Fruit fly (Drosophila melanogaster): ENCODE data around the gene Tollo.

Gene Tollo

dm6 chr3L:15249729-15250128 lies 14.3 kb downstream of the Tollo start:
- no peak for TF ChIP-seq CG32264 (GFP tag; optimal IDR thresholded peaks at IDR 0.05)
- no peak for TF ChIP-seq CrebA (GFP tag; optimal IDR thresholded peaks at IDR 0.05; ENCODE audit: borderline replicate concordance)
- no peak for TF ChIP-seq br (GFP tag; optimal IDR thresholded peaks at IDR 0.05)
- TF ChIP-seq Sp1 (GFP tag; optimal IDR thresholded peaks at IDR 0.05) = no peak
- no peak for TF ChIP-seq woc (GFP tag; optimal IDR thresholded peaks at IDR 0.05)
- TF ChIP-seq rgr (GFP tag; optimal IDR thresholded peaks at IDR 0.05) = no peak
- no peak for TF ChIP-seq ey (GFP tag; optimal IDR thresholded peaks at IDR 0.05)
- no peak for TF ChIP-seq dmrt93B (GFP tag; optimal IDR thresholded peaks at IDR 0.05)
- no peak for TF ChIP-seq dl (GFP tag; optimal IDR thresholded peaks at IDR 0.05; ENCODE audit: insufficient read depth in 1 of 2, partially characterized antibody in 2 of 2)

DNA sequence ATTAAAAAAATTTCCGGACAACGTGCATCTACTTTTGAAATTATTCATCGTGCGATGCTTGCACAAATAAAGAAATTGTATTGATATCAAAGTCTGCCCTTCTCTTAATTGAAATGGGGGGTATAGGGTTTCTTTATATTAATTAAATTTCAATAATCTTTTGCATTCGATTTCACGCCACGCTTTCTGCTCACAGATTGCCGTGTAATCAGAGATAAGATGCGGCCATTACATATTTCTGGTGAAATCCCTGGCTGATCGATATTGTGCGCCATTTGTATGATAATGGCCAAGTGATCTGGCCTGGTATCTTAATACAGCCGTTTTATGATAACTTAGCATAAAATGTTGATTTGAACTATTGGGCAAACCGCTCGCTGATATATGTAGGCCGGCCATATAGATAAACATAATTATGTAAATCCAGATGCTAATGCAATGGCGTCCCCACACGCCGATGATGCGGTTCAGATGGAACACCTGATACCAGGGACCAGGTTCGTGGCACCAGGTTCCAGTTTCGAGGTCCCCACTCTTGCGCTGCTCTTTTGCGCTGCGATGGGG lies 16.4 kb downstream of the Tollo start:
- no peak for TF ChIP-seq OdsH (GFP tag; optimal IDR thresholded peaks at IDR 0.05)
- TF ChIP-seq HLH106 (tag; optimal IDR thresholded peaks at IDR 0.05) = no peak
- TF ChIP-seq sv (GFP tag; optimal IDR thresholded peaks at IDR 0.05) = no peak
- no peak for TF ChIP-seq fru (GFP tag; optimal IDR thresholded peaks at IDR 0.05)
- TF ChIP-seq Dif (GFP tag; optimal IDR thresholded peaks at IDR 0.05; ENCODE audit: partially characterized antibody) = no peak
- TF ChIP-seq foxo (GFP tag; optimal IDR thresholded peaks at IDR 0.05) = no peak
- TF ChIP-seq Abd-B (GFP tag; optimal IDR thresholded peaks at IDR 0.05) = no peak
- no peak for TF ChIP-seq sage (GFP tag; optimal IDR thresholded peaks at IDR 0.05)
- no peak for TF ChIP-seq brk (GFP tag; optimal IDR thresholded peaks at IDR 0.05)
- no peak for TF ChIP-seq CG32264 (GFP tag; optimal IDR thresholded peaks at IDR 0.05)

DNA sequence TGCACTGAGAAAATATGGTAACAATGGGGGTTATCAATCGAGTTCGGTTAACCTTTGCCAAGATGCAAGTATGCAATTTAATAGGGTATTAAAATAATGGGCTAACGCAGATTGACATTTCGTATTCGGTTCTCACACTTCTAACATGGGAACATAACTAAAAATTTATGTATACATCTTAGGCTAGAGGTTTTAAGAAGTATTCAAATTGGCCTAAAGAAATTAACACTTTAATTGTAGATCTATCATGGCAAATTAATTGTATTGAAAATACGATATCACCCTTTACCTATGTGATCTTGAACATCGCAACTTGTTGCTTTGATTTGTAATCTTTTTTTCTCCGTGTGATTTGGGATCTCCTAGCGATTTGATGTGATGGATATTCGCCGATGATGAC lies 17.1 kb downstream of the Tollo start:
- no peak for TF ChIP-seq foxo (GFP tag; optimal IDR thresholded peaks at IDR 0.05)
- TF ChIP-seq jim (GFP tag; optimal IDR thresholded peaks at IDR 0.05) = no peak
- TF ChIP-seq woc (GFP tag; optimal IDR thresholded peaks at IDR 0.05) = no peak
- TF ChIP-seq lola (GFP tag; optimal IDR thresholded peaks at IDR 0.05) = no peak
- no peak for TF ChIP-seq pan (optimal IDR thresholded peaks at IDR 0.05)
- TF ChIP-seq Hr78 (GFP tag; optimal IDR thresholded peaks at IDR 0.05) = no peak
- TF ChIP-seq Rel (GFP tag; optimal IDR thresholded peaks at IDR 0.05) = no peak
- no peak for TF ChIP-seq Rel (tag; optimal IDR thresholded peaks at IDR 0.05)
- TF ChIP-seq usp (GFP tag; optimal IDR thresholded peaks at IDR 0.05) = no peak
- no peak for TF ChIP-seq dsf (GFP tag; optimal IDR thresholded peaks at IDR 0.05; ENCODE audit: borderline replicate concordance)
- no peak for TF ChIP-seq CrebA (GFP tag; optimal IDR thresholded peaks at IDR 0.05; ENCODE audit: borderline replicate concordance)

DNA sequence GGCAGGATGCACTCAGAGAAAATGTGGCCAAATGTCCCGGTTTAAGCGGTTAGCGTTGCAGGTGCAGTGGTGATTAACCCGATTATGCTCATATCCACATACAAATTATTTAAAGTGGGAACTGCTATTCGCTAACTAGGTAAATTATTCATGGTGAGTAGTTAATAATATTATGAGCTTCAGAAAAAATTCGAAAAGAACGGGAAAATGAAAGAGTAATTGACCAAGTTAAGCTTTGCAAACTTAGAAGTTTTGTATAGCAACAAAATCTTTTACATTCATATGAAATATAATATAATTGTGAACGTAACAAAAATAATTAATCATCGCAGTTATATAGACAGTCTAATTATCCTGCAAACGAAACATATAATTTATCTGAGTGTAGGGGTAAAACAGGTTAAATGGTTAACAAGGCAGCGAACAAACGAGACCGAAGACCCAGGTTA lies 18.2 kb downstream of the Tollo start:
- TF ChIP-seq GATAd (GFP tag; optimal IDR thresholded peaks at IDR 0.05) = no peak
- peak in 1 of 2 experiments; percentile 8 for TF ChIP-seq foxo (GFP tag; optimal IDR thresholded peaks at IDR 0.05)
- TF ChIP-seq OdsH (GFP tag; optimal IDR thresholded peaks at IDR 0.05) = peak; percentile 10
- TF ChIP-seq fru (GFP tag; optimal IDR thresholded peaks at IDR 0.05) = peak; percentile 3

dm6 chr3L:15254118-15254517 lies 18.7 kb downstream of the Tollo start:
- TF ChIP-seq Hr78 (GFP tag; optimal IDR thresholded peaks at IDR 0.05) = no peak
- TF ChIP-seq dsf (GFP tag; optimal IDR thresholded peaks at IDR 0.05; ENCODE audit: borderline replicate concordance) = no peak
- no peak for TF ChIP-seq Mio (GFP tag; optimal IDR thresholded peaks at IDR 0.05)
- no peak for TF ChIP-seq h (GFP tag; optimal IDR thresholded peaks at IDR 0.05)
- TF ChIP-seq woc (GFP tag; optimal IDR thresholded peaks at IDR 0.05) = no peak
- TF ChIP-seq dmrt93B (GFP tag; optimal IDR thresholded peaks at IDR 0.05) = no peak
- no peak for TF ChIP-seq OdsH (GFP tag; optimal IDR thresholded peaks at IDR 0.05)
- TF ChIP-seq rgr (GFP tag; optimal IDR thresholded peaks at IDR 0.05) = no peak
- no peak for TF ChIP-seq usp (GFP tag; optimal IDR thresholded peaks at IDR 0.05)
- no peak for TF ChIP-seq psq (GFP tag; optimal IDR thresholded peaks at IDR 0.05)
- no peak for TF ChIP-seq Rel (GFP tag; optimal IDR thresholded peaks at IDR 0.05)
- no peak for TF ChIP-seq Rel (tag; optimal IDR thresholded peaks at IDR 0.05)
- TF ChIP-seq br (GFP tag; optimal IDR thresholded peaks at IDR 0.05) = no peak
- no peak for TF ChIP-seq CG9705 (GFP tag; optimal IDR thresholded peaks at IDR 0.05)
- no peak for TF ChIP-seq HLH106 (tag; optimal IDR thresholded peaks at IDR 0.05)
- no peak for TF ChIP-seq fru (GFP tag; optimal IDR thresholded peaks at IDR 0.05)
- TF ChIP-seq N (GFP tag; optimal IDR thresholded peaks at IDR 0.05) = no peak
- no peak for TF ChIP-seq Vsx2 (GFP tag; optimal IDR thresholded peaks at IDR 0.05; ENCODE audit: partially characterized antibody)
- TF ChIP-seq foxo (GFP tag; optimal IDR thresholded peaks at IDR 0.05) = no peak
- TF ChIP-seq GATAd (GFP tag; optimal IDR thresholded peaks at IDR 0.05) = no peak
- TF ChIP-seq sage (GFP tag; optimal IDR thresholded peaks at IDR 0.05) = no peak

All from whole organism, wandering third instar larva.